Worm (Caenorhabditis elegans) whole organism, L4 larva: ENCODE measurements around the gene R08C7.8.

Source experiments
- F26F4.8 ChIP-seq: fragments of 200-800 bp; sonication (Bioruptor generic); conservative IDR thresholded peaks from 2 replicates; pipeline ENCODE4 v1.3.6; 2022; ENCODE audit warnings: missing genetic modification characterization, missing compliant biosample characterization
- F44E2.7 ChIP-seq: fragments of 200-800 bp; sonication (Bioruptor generic); IDR thresholded peaks from 2 replicates; pipeline ENCODE4 v2.1.2; 2022; ENCODE audit warnings: missing genetic modification characterization, missing compliant biosample characterization
- F49E8.2 ChIP-seq: sonication (generic microtip); optimal IDR thresholded peaks from 2 replicates; lab custom pipeline; 2016; ENCODE audit warnings: missing compliant biosample characterization, mild to moderate bottlenecking, missing genetic modification characterization, borderline replicate concordance
- T26A8.4 ChIP-seq: fragments of 200-800 bp; sonication (Bioruptor generic); IDR thresholded peaks from 2 replicates; pipeline ENCODE4 v1.3.6; 2022; ENCODE audit warnings: missing genetic modification characterization, missing compliant biosample characterization
- Y5F2A.4 ChIP-seq: fragments of 200-800 bp; sonication (Bioruptor generic); optimal IDR thresholded peaks from 2 replicates; lab custom pipeline; 2018; ENCODE audit warnings: mild to moderate bottlenecking, missing genetic modification characterization, missing compliant biosample characterization
- Y75B8A.6 ChIP-seq: fragments of 200-800 bp; sonication (Bioruptor generic); IDR thresholded peaks from 2 replicates; pipeline ENCODE4 v1.3.6; 2022; ENCODE audit warnings: missing genetic modification reagents, missing genetic modification characterization, missing compliant biosample characterization
- ZK546.5 ChIP-seq, 2 experiments: sonication (generic microtip); optimal IDR thresholded peaks; 2 replicates each; lab custom pipeline; 2017; ENCODE audit warnings: missing biosample characterization in 2 of 2, missing genetic modification characterization in 2 of 2
- aha-1 ChIP-seq: fragments of 150-350 bp; peaks from one replicate; lab custom pipeline; 2014; ENCODE audit warnings: missing biosample characterization, missing genetic modification characterization
- ama-1 ChIP-seq: fragments of 150-350 bp; optimal IDR thresholded peaks from 2 replicates; lab custom pipeline; 2014; ENCODE audit warnings: inconsistent platforms, mixed read lengths
- ceh-44 ChIP-seq: fragments of 200-800 bp; sonication (Bioruptor generic); IDR thresholded peaks from 2 replicates; pipeline ENCODE4 v1.3.6; 2022; ENCODE audit warnings: missing genetic modification reagents, missing genetic modification characterization, missing compliant biosample characterization
- ceh-62 ChIP-seq: sonication (generic microtip); optimal IDR thresholded peaks from 2 replicates; lab custom pipeline; 2017; ENCODE audit warnings: missing biosample characterization, missing genetic modification characterization
- egl-27 ChIP-seq: sonication (generic microtip); optimal IDR thresholded peaks from 3 replicates; lab custom pipeline; 2017; ENCODE audit warnings: missing biosample characterization, missing genetic modification reagents, missing genetic modification characterization
- fkh-10 ChIP-seq: fragments of 150-350 bp; optimal IDR thresholded peaks from 2 replicates; lab custom pipeline; 2014; ENCODE audit warnings: missing biosample characterization, missing genetic modification reagents, missing genetic modification characterization
- gei-8 ChIP-seq: fragments of 200-800 bp; sonication (Bioruptor generic); optimal IDR thresholded peaks from 2 replicates; lab custom pipeline; 2018; ENCODE audit warnings: mild to moderate bottlenecking, missing genetic modification characterization, missing compliant biosample characterization
- hif-1 ChIP-seq, 2 experiments: sonication (generic microtip); optimal IDR thresholded peaks; 2 replicates each; lab custom pipeline; 2016 to 2017; ENCODE audit warnings: missing compliant biosample characterization in 2 of 2, missing genetic modification characterization in 2 of 2, missing genetic modification reagents in 2 of 2, missing genotype in 2 of 2, mild to moderate bottlenecking in 1 of 2
- hlh-11 ChIP-seq: fragments of 200-800 bp; sonication (Bioruptor generic); optimal IDR thresholded peaks from 2 replicates; lab custom pipeline; 2018; ENCODE audit warnings: mild to moderate bottlenecking, missing genetic modification characterization, missing compliant biosample characterization
- hlh-30 ChIP-seq: sonication (generic microtip); optimal IDR thresholded peaks from 2 replicates; lab custom pipeline; 2017; ENCODE audit warnings: antibody characterized with exemption, mild to moderate bottlenecking, missing genetic modification characterization, missing compliant biosample characterization; ENCODE audit not compliant: insufficient read depth
- lim-7 ChIP-seq: fragments of 200-800 bp; sonication (Bioruptor generic); IDR thresholded peaks from 2 replicates; pipeline ENCODE4 v1.3.6; 2022; ENCODE audit warnings: missing genetic modification characterization, missing compliant biosample characterization
- lin-13 ChIP-seq: fragments of 150-350 bp; optimal IDR thresholded peaks from 2 replicates; lab custom pipeline; 2014; ENCODE audit warnings: missing biosample characterization, missing genetic modification reagents, missing genetic modification characterization
- lin-15B ChIP-seq: fragments of 150-350 bp; sonication (generic microtip); optimal IDR thresholded peaks from 3 replicates; lab custom pipeline; 2014; ENCODE audit warnings: missing biosample characterization, missing genetic modification characterization
- lin-38 ChIP-seq: fragments of 200-800 bp; sonication (Bioruptor generic); IDR thresholded peaks from 2 replicates; pipeline ENCODE4 v1.3.6; 2022; ENCODE audit warnings: missing genetic modification reagents, missing genetic modification characterization, missing compliant biosample characterization
- madf-5 ChIP-seq, 2 experiments: fragments of 200-800 bp; sonication (Bioruptor generic); IDR thresholded peaks; 2 replicates each; pipeline ENCODE4 v1.3.6; 2022; ENCODE audit warnings: missing compliant biosample characterization in 2 of 2, missing genetic modification characterization in 2 of 2
- madf-9 ChIP-seq: fragments of 200-800 bp; sonication (Bioruptor generic); conservative IDR thresholded peaks from 2 replicates; pipeline ENCODE4 v1.3.6; 2022; ENCODE audit warnings: missing genetic modification reagents, missing genetic modification characterization, missing compliant biosample characterization
- mdl-1 ChIP-seq, 2 experiments: fragments of 150-350 bp in 1 of 2; sonication (generic microtip) in 1 of 2; optimal IDR thresholded peaks; 2 replicates each; lab custom pipeline; 2014 to 2017; ENCODE audit warnings: missing biosample characterization in 2 of 2, missing genetic modification characterization in 2 of 2
- mep-1 ChIP-seq: fragments of 150-350 bp; sonication (generic microtip); optimal IDR thresholded peaks from 3 replicates; lab custom pipeline; 2014; ENCODE audit warnings: missing biosample characterization, missing genetic modification characterization
- mes-2 ChIP-seq: sonication (generic microtip); optimal IDR thresholded peaks from 2 replicates; lab custom pipeline; 2016; ENCODE audit warnings: missing genotype, mild to moderate bottlenecking, missing genetic modification characterization, missing compliant biosample characterization; ENCODE audit not compliant: poor library complexity, severe bottlenecking
- mxl-3 ChIP-seq: fragments of 200-800 bp; sonication (Bioruptor generic); optimal IDR thresholded peaks from 2 replicates; lab custom pipeline; 2018; ENCODE audit warnings: mild to moderate bottlenecking, missing genetic modification characterization, missing compliant biosample characterization
- nhr-111 ChIP-seq: fragments of 200-800 bp; sonication (Bioruptor generic); optimal IDR thresholded peaks from 2 replicates; lab custom pipeline; 2018; ENCODE audit warnings: mild to moderate bottlenecking, missing genetic modification characterization, missing compliant biosample characterization
- nhr-28 ChIP-seq: fragments of 150-350 bp; optimal IDR thresholded peaks from 2 replicates; lab custom pipeline; 2014; ENCODE audit warnings: missing biosample characterization, missing genetic modification characterization
- nhr-41 ChIP-seq: fragments of 200-800 bp; sonication (Bioruptor generic); IDR thresholded peaks from 2 replicates; pipeline ENCODE4 v1.3.6; 2022; ENCODE audit warnings: missing genetic modification reagents, missing genetic modification characterization, missing compliant biosample characterization
- nhr-42 ChIP-seq: fragments of 200-800 bp; sonication (Bioruptor generic); IDR thresholded peaks from 2 replicates; pipeline ENCODE4 v1.3.6; 2022; ENCODE audit warnings: missing genetic modification characterization, missing compliant biosample characterization
- pha-4 ChIP-seq, 2 experiments: fragments of 150-350 bp in 1 of 2; fragments of 200-800 bp in 1 of 2; sonication (Bioruptor generic) in 1 of 2; IDR thresholded peaks in 1 of 2; optimal IDR thresholded peaks in 1 of 2; 2 replicates each; pipeline versions ENCODE4 v1.3.6 to Lab custom; 2014 to 2022; ENCODE audit warnings: missing genetic modification characterization in 2 of 2, missing genetic modification reagents in 2 of 2, missing biosample characterization in 1 of 2, missing compliant biosample characterization in 1 of 2
- pqm-1 ChIP-seq: sonication (generic microtip); optimal IDR thresholded peaks from 2 replicates; lab custom pipeline; 2017; ENCODE audit warnings: missing biosample characterization, missing genetic modification characterization
- sdz-12 ChIP-seq: fragments of 200-800 bp; sonication (Bioruptor generic); optimal IDR thresholded peaks from 2 replicates; lab custom pipeline; 2018; ENCODE audit warnings: mild to moderate bottlenecking, missing genetic modification characterization, missing compliant biosample characterization
- set-16 ChIP-seq: fragments of 200-800 bp; sonication (Bioruptor generic); IDR thresholded peaks from 2 replicates; pipeline ENCODE4 v1.3.6; 2022; ENCODE audit warnings: missing genetic modification reagents, missing genetic modification characterization, missing compliant biosample characterization
- snpc-1.2 ChIP-seq: fragments of 200-800 bp; sonication (Bioruptor generic); IDR thresholded peaks from 2 replicates; pipeline ENCODE4 v1.3.6; 2022; ENCODE audit warnings: missing genetic modification reagents, missing genetic modification characterization, missing compliant biosample characterization
- snpc-4 ChIP-seq: fragments of 150-350 bp; optimal IDR thresholded peaks from 2 replicates; lab custom pipeline; 2014; ENCODE audit warnings: missing biosample characterization, missing genetic modification characterization
- spr-1 ChIP-seq: sonication (generic microtip); optimal IDR thresholded peaks from 2 replicates; lab custom pipeline; 2016; ENCODE audit warnings: mild to moderate bottlenecking, missing genetic modification characterization, missing compliant biosample characterization
- unc-62 ChIP-seq, 3 experiments: fragments of 150-350 bp in 1 of 3; sonication (generic microtip); optimal IDR thresholded peaks in 2 of 3; peaks in 1 of 3; 1 replicate in 1 of 3; 2 replicates in 2 of 3; lab custom pipeline; 2014 to 2017; ENCODE audit warnings: missing biosample characterization in 3 of 3, missing genetic modification characterization in 3 of 3, missing genetic modification reagents in 3 of 3, missing genotype in 1 of 3

R08C7.8 gene

DNA sequence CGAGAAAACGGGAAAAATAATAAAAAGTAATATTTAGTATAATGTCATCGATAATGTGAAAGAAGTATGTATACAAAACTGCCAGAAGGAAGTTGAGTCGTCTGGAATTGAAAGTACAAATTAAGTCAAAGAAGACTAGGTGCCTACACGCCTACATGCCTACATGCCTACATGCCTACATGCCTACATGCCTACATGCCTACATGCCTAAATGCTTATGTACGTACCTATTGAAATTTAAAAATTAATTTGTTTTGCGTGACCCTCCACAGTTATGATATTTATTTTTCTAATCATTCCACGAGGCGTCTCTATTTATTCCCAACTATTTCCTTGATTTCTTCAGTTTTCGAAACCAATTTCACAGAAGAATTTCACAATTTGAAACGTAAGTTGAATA, 4.4 kb downstream of the R08C7.8 start, which contains the start of the genes str-185 and R08C7.5:
str-185 (minus strand) TSS at position 101 of the 400 bp plus-strand sequence.
R08C7.5 (plus strand) TSS at position 329 of the 400 bp plus-strand sequence.
- no peak for TF ChIP-seq egl-27 (tag; lab: Kevin White, UChicago)
- TF ChIP-seq hlh-30 (tag; lab: Kevin White, UChicago) = no peak
- TF ChIP-seq fkh-10 (GFP tag; lab: Kevin White, UChicago) = no peak
- no peak for TF ChIP-seq nhr-28 (tag; lab: Kevin White, UChicago)
- no peak for TF ChIP-seq hlh-11 (tag; lab: Kevin White, UChicago)

DNA sequence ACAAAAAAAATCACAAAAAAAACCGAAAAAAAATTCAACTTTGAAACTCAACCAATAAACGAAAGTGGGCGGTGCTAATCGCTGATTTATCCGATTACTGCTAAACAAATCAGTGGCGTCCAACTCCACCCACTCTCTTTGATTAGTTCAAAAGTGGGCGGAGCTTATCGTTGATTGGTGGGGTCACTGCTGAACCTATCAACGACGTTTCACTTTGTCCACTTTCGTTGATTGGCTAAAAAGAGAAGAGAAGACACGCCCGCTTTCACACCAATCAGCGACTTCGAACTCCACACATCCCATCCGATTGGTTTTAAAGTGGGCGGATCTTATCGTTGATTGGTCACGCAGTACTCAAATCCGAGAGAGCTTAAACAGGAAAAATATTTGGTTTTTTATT, 10.5 kb downstream of the R08C7.8 start:
- TF ChIP-seq unc-62 (GFP tag; optimal IDR thresholded peaks at IDR 0.05 in 1 of 2; lab: Kevin White, UChicago) (peak in 1 of 2 experiments; percentile 55), unc-62 (tag; optimal IDR thresholded peaks at IDR 0.05; lab: Kevin White, UChicago) (no peak), spr-1 (tag; lab: Kevin White, UChicago) (no peak)

DNA sequence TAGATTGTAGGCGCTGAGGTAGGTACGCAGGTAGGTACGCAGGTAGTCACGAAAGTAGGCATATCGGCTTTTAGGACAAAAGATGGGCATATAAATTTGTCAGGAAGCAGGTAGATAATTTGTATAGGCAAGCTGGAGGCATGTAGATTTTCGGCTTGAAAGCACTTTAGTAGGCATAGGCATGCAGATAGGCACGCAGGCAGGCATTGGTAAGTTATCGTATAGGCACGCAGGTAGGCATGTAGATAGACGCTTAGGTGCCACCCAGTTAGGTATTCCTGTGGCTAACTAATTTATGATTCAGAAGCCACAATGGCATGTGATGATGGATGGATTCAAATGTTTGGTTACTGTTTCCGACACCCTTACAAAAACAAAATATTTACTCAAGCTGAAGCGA, 11.3 kb downstream of the R08C7.8 start:
- TF ChIP-seq ama-1 (lab: Kevin White, UChicago) (no peak), ceh-62 (no peak), nhr-28 (tag; lab: Kevin White, UChicago) (no peak), unc-62 (GFP tag; optimal IDR thresholded peaks at IDR 0.05 in 1 of 2; lab: Kevin White, UChicago) (peak in 1 of 2 experiments; percentile 95), unc-62 (tag; optimal IDR thresholded peaks at IDR 0.05; lab: Kevin White, UChicago) (no peak), ZK546.5 (tag; optimal IDR thresholded peaks at IDR 0.05; lab: Kevin White, UChicago) (no peak), nhr-111 (GFP tag; lab: Kevin White, UChicago) (no peak)

DNA sequence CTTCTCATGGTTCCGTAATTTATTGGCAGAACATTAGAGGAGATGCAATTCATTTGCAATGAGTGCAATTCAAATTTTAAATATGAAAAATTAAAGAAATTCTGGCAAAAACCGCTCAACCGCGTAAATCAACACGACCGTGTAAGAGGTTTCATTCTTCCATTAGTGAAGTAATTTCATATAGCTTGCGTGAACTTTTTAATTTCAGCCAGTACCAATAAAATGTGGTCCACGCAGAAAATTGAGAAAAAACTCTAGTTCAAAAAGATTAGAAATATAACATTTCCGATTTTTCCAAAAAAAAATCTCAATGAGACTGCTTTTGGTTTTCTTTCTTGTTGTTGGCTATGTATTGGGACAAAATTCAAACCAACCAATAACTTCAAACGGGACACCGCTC, 12.3 kb downstream of the R08C7.8 start, which contains the start of gene clec-175:
clec-175 (plus strand) TSS at position 301 of the 400 bp plus-strand sequence.
- TF ChIP-seq lim-7 (GFP tag; lab: Robert Waterston, UW) = no peak
- TF ChIP-seq, all 104 proteins: peak for 0

DNA sequence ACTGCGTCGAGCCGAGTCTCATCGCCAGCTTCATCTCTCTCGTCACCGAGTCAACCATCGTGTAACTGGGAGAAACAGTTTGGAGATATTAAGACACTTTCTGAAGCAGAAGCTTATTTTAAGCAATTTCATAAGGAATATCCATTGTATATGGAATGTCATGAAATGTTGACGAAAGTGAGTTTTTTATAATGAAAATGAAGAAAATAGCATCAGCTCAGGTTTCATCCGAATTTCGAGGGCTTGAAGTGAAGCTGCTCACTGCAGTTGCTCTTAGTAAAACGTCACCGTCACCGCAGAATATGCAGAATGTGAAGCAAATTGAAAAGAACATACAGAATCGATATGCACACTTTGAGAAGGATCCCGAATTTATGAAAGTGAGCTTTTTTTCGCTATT, 21.2 kb downstream of the R08C7.8 start:
- no peak for TF ChIP-seq hif-1 (tag; optimal IDR thresholded peaks at IDR 0.05; lab: Kevin White, UChicago)
- TF ChIP-seq lim-7 (GFP tag; lab: Robert Waterston, UW) = no peak
- no peak for TF ChIP-seq mep-1
- TF ChIP-seq nhr-111 (GFP tag; lab: Kevin White, UChicago) = no peak
- peak; percentile 18 for TF ChIP-seq gei-8 (GFP tag; lab: Kevin White, UChicago)
- TF ChIP-seq snpc-1.2 (GFP tag; lab: Robert Waterston, UW) = no peak
- no peak for TF ChIP-seq mxl-3 (GFP tag; lab: Kevin White, UChicago)
- no peak for TF ChIP-seq F26F4.8
- no peak for TF ChIP-seq pqm-1
- TF ChIP-seq ceh-62 = no peak
- no peak for TF ChIP-seq Y5F2A.4 (GFP tag; lab: Kevin White, UChicago)
- no peak for TF ChIP-seq set-16
- TF ChIP-seq lin-38 = no peak
- TF ChIP-seq mes-2 (tag; lab: Kevin White, UChicago) = no peak
- peak; percentile 86 for TF ChIP-seq aha-1 (tag; lab: Kevin White, UChicago)
- peak in 1 of 2 experiments; percentile 84 for TF ChIP-seq unc-62 (GFP tag; optimal IDR thresholded peaks at IDR 0.05 in 1 of 2; lab: Kevin White, UChicago)
- TF ChIP-seq unc-62 (tag; optimal IDR thresholded peaks at IDR 0.05; lab: Kevin White, UChicago) = no peak
- TF ChIP-seq madf-5 (GFP tag; IDR thresholded peaks at IDR 0.05; lab: Robert Waterston, UW) = no peak
- no peak for TF ChIP-seq Y75B8A.6 (GFP tag; lab: Robert Waterston, UW)
- TF ChIP-seq madf-9 (GFP tag; lab: Robert Waterston, UW) = no peak
- TF ChIP-seq ceh-44 (GFP tag; lab: Robert Waterston, UW) = no peak
- TF ChIP-seq snpc-4 (tag; lab: Kevin White, UChicago) = no peak
- TF ChIP-seq sdz-12 (GFP tag; lab: Kevin White, UChicago) = peak; percentile 10
- TF ChIP-seq F44E2.7 = no peak
- no peak for TF ChIP-seq nhr-41
- no peak for TF ChIP-seq T26A8.4 (GFP tag; lab: Robert Waterston, UW)
- no peak for TF ChIP-seq nhr-42 (GFP tag; lab: Robert Waterston, UW)
- TF ChIP-seq F49E8.2 (tag; lab: Kevin White, UChicago) = no peak
- no peak for TF ChIP-seq lin-15B
- TF ChIP-seq pha-4 (GFP tag; IDR thresholded peaks at IDR 0.05; lab: Robert Waterston, UW) = no peak
- no peak for TF ChIP-seq pha-4 (tag; optimal IDR thresholded peaks at IDR 0.05; lab: Kevin White, UChicago)
- no peak for TF ChIP-seq mdl-1 (tag; optimal IDR thresholded peaks at IDR 0.05; lab: Kevin White, UChicago)
- no peak for TF ChIP-seq lin-13 (GFP tag; lab: Kevin White, UChicago)
- TF ChIP-seq, all 104 proteins: peak for 4
